Worm (Caenorhabditis elegans): ENCODE measurements around the gene Y44A6D.3.

Y44A6D.3 gene

ce11 chrV:20792371-20792890 is at the start of gene Y44A6D.3:
Gene Y44A6D.3 (minus strand): TSS chrV:20792421.
- no peak for TF ChIP-seq unc-62 (GFP tag; optimal IDR thresholded peaks at IDR 0.05)

- no peak for TF ChIP-seq unc-62 (GFP tag; optimal IDR thresholded peaks at IDR 0.05)
These were observed 49.3 kb upstream of the Y44A6D.3 start for ce11 chrV:20841484-20841883.

ce11 chrV:20838565-20838964 is 46.3 kb upstream of the Y44A6D.3 start, which contains the start of gene exos-7:
Gene exos-7 (plus strand): TSS chrV:20838865.
- TF ChIP-seq unc-62 (GFP tag; optimal IDR thresholded peaks at IDR 0.05) = no peak

ce11 chrV:20837765-20838164 is 45.5 kb upstream of the Y44A6D.3 start, which contains the start of gene mrps-12:
Gene mrps-12 (plus strand): TSS chrV:20838080.
- no peak for TF ChIP-seq unc-62 (GFP tag; optimal IDR thresholded peaks at IDR 0.05)

ce11 chrV:20832554-20832963 is 40.3 kb upstream of the Y44A6D.3 start:
- TF ChIP-seq unc-62 (GFP tag; optimal IDR thresholded peaks at IDR 0.05) = no peak

ce11 chrV:20831867-20832266 is 39.6 kb upstream of the Y44A6D.3 start:
- no peak for TF ChIP-seq unc-62 (GFP tag; optimal IDR thresholded peaks at IDR 0.05)

- no peak for TF ChIP-seq unc-62 (GFP tag; optimal IDR thresholded peaks at IDR 0.05)
These were observed 38.2 kb upstream of the Y44A6D.3 start for ce11 chrV:20830409-20830808.

ce11 chrV:20829511-20829910 is 37.3 kb upstream of the Y44A6D.3 start, which contains the start of gene num-1:
Gene num-1 (plus strand): TSS chrV:20829811.
- no peak for TF ChIP-seq unc-62 (GFP tag; optimal IDR thresholded peaks at IDR 0.05)

- no peak for TF ChIP-seq unc-62 (GFP tag; optimal IDR thresholded peaks at IDR 0.05)
These were observed 36.6 kb upstream of the Y44A6D.3 start, which contains the start of gene sbt-1 for ce11 chrV:20828820-20829219. Gene sbt-1 (minus strand): TSS chrV:20828881.

ce11 chrV:20826618-20827017 is 34.4 kb upstream of the Y44A6D.3 start:
- TF ChIP-seq unc-62 (GFP tag; optimal IDR thresholded peaks at IDR 0.05) = no peak

- TF ChIP-seq unc-62 (GFP tag; optimal IDR thresholded peaks at IDR 0.05) = no peak
These were observed 32.9 kb upstream of the Y44A6D.3 start, which contains the start of the genes gcy-22 and grl-14 for ce11 chrV:20824962-20825609. Gene gcy-22 (minus strand): TSS chrV:20825062. Gene grl-14 (plus strand): TSS chrV:20825559.

ce11 chrV:20820033-20820432 is 27.8 kb upstream of the Y44A6D.3 start, which contains the start of gene T03D8.6:
Gene T03D8.6 (minus strand): TSS chrV:20820330.
- no peak for TF ChIP-seq unc-62 (GFP tag; optimal IDR thresholded peaks at IDR 0.05)

- no peak for TF ChIP-seq unc-62 (GFP tag; optimal IDR thresholded peaks at IDR 0.05)
These were observed 23.6 kb upstream of the Y44A6D.3 start, which contains the start of gene sshk-1 for ce11 chrV:20815842-20816241. Gene sshk-1 (plus strand): TSS chrV:20816142.

ce11 chrV:20814424-20814823 is 22.2 kb upstream of the Y44A6D.3 start, which contains the start of gene Y44A6D.7:
Gene Y44A6D.7 (plus strand): TSS chrV:20814724.
- no peak for TF ChIP-seq unc-62 (GFP tag; optimal IDR thresholded peaks at IDR 0.05)

- TF ChIP-seq unc-62 (GFP tag; optimal IDR thresholded peaks at IDR 0.05) = no peak
These were observed 21.4 kb upstream of the Y44A6D.3 start for ce11 chrV:20813646-20814045.

- no peak for TF ChIP-seq unc-62 (GFP tag; optimal IDR thresholded peaks at IDR 0.05)
These were observed 14.8 kb upstream of the Y44A6D.3 start, which contains the start of gene Y44A6D.6 for ce11 chrV:20807038-20807437. Gene Y44A6D.6 (plus strand): TSS chrV:20807338.

ce11 chrV:20802906-20803305 is 10.7 kb upstream of the Y44A6D.3 start, which contains the start of gene Y44A6D.5:
Gene Y44A6D.5 (minus strand): TSS chrV:20803006.
- no peak for TF ChIP-seq unc-62 (GFP tag; optimal IDR thresholded peaks at IDR 0.05)

Measured in whole organism, dauer.